Fruit fly (Drosophila melanogaster): ENCODE data around the gene Bdbt.

Bdbt gene

DNA sequence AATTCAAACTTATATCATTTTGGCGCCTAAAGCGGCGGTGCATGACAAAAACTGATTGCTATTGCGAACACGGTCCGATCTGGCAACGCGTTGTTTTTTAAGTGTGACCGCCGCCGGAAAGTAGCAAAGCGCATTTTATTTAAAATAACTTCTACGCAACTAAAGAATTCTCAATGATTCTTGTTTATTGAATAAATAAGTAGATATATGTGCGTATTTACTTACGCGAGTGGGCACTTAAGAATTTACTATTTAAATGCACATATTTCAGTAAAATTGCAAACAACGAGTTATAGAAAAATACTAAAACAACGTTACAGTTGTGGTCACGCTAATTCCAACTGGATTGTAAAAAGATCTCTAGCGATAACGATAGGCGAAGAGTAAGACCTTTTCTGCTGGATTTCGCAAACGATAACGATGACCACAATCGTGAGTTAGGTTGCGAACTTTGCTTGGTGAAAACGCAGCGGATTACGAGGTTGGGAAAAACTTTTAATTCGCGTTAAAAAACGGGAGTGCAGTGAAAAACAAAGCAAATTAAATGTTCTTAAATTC lies 37.4 kb upstream of the Bdbt start (continued):
- TF ChIP-seq fd96Cb (tag; optimal IDR thresholded peaks at IDR 0.05) (no peak), pnt (GFP tag; optimal IDR thresholded peaks at IDR 0.05) (peak; percentile 3), E2f1 (GFP tag; IDR thresholded peaks at IDR 0.05) (no peak), GATAe (GFP tag; conservative IDR thresholded peaks at IDR 0.05) (no peak), bcd (GFP tag; optimal IDR thresholded peaks at IDR 0.05) (peak; percentile 51), CG1832 (GFP tag; optimal IDR thresholded peaks at IDR 0.05) (no peak), tio (GFP tag; optimal IDR thresholded peaks at IDR 0.05) (no peak), chn (GFP tag; optimal IDR thresholded peaks at IDR 0.05) (no peak), az2 (GFP tag; optimal IDR thresholded peaks at IDR 0.05) (no peak), CG11093 (GFP tag; IDR thresholded peaks at IDR 0.05) (no peak), CG15601 (tag; optimal IDR thresholded peaks at IDR 0.05) (no peak), stc (GFP tag; IDR thresholded peaks at IDR 0.05) (no peak), da (GFP tag; optimal IDR thresholded peaks at IDR 0.05) (no peak), Bteb2 (GFP tag; optimal IDR thresholded peaks at IDR 0.05) (no peak), ac (GFP tag; optimal IDR thresholded peaks at IDR 0.05) (no peak), Stat92E (GFP tag; optimal IDR thresholded peaks at IDR 0.05) (no peak), stwl (tag; optimal IDR thresholded peaks at IDR 0.05) (peak; percentile 99), CG7786 (GFP tag; optimal IDR thresholded peaks at IDR 0.05) (no peak), CG13424 (tag; optimal IDR thresholded peaks at IDR 0.05) (no peak), ranshi (GFP tag; IDR thresholded peaks at IDR 0.05) (no peak), ap (GFP tag; IDR thresholded peaks at IDR 0.05) (no peak), onecut (GFP tag; IDR thresholded peaks at IDR 0.05) (no peak), Antp (GFP tag; optimal IDR thresholded peaks at IDR 0.05) (no peak), Ets65A (GFP tag) (peak; percentile 25), ftz-f1 (GFP tag; optimal IDR thresholded peaks at IDR 0.05) (no peak), pita (GFP tag; optimal IDR thresholded peaks at IDR 0.05) (peak; percentile 47), CG14667 (GFP tag; IDR thresholded peaks at IDR 0.05) (no peak), hb (GFP tag; IDR thresholded peaks at IDR 0.05; ENCODE audit: partially characterized antibody) (peak; percentile 65; the same call in 1 of the 3 replicates), Neu2 (GFP tag; optimal IDR thresholded peaks at IDR 0.05; ENCODE audit: borderline replicate concordance) (no peak), BEAF-32 (GFP tag; optimal IDR thresholded peaks at IDR 0.05) (peak; percentile 66), gt (GFP tag; IDR thresholded peaks at IDR 0.05) (no peak), grau (tag; optimal IDR thresholded peaks at IDR 0.05) (peak; percentile 8), Pdp1 (GFP tag; optimal IDR thresholded peaks at IDR 0.05) (peak in 1 of 2 experiments; percentile 64), CG14050 (GFP tag; IDR thresholded peaks at IDR 0.05) (no peak), CG6689 (GFP tag; IDR thresholded peaks at IDR 0.05) (no peak), CG6272 (GFP tag; IDR thresholded peaks at IDR 0.05) (no peak), CG12659 (GFP tag; optimal IDR thresholded peaks at IDR 0.05) (peak; percentile 53), Hr51 (GFP tag; optimal IDR thresholded peaks at IDR 0.05) (peak in 1 of 2 experiments; percentile 12), Side (GFP tag; optimal IDR thresholded peaks at IDR 0.05) (peak; percentile 1), Spps (tag; optimal IDR thresholded peaks at IDR 0.05) (no peak), Rfx (GFP tag; IDR thresholded peaks at IDR 0.05) (no peak), Scr (GFP tag; IDR thresholded peaks at IDR 0.05; ENCODE audit: partially characterized antibody) (peak; percentile 52), br (optimal IDR thresholded peaks at IDR 0.05) (no peak), CG11696 (GFP tag; IDR thresholded peaks at IDR 0.05) (no peak), CG11695 (GFP tag; IDR thresholded peaks at IDR 0.05) (no peak), cg (GFP tag; optimal IDR thresholded peaks at IDR 0.05) (no peak), CG1233 (GFP tag; optimal IDR thresholded peaks at IDR 0.05) (no peak), Blimp-1 (GFP tag; optimal IDR thresholded peaks at IDR 0.05) (no peak), ken (GFP tag; IDR thresholded peaks at IDR 0.05) (no peak), trem (tag; optimal IDR thresholded peaks at IDR 0.05) (peak; percentile 19), eve (GFP tag; optimal IDR thresholded peaks at IDR 0.05) (no peak)
